Worm (Caenorhabditis elegans) whole organism, late embryonic: ENCODE data around the gene cab-1.

Source experiments
- K02D7.2 ChIP-seq: sonication (generic microtip); optimal IDR thresholded peaks from 2 replicates; lab custom pipeline; 2017; ENCODE audit warnings: mild to moderate bottlenecking, missing genetic modification characterization, missing compliant biosample characterization
- T23F11.4 ChIP-seq: fragments of 200-800 bp; sonication (Bioruptor generic); optimal IDR thresholded peaks from 2 replicates; lab custom pipeline; 2018; ENCODE audit warnings: mild to moderate bottlenecking, missing genetic modification characterization, missing compliant biosample characterization
- Y22D7AL.16 ChIP-seq: sonication (generic microtip); optimal IDR thresholded peaks from 2 replicates; lab custom pipeline; 2016; ENCODE audit warnings: missing genetic modification characterization, missing compliant biosample characterization
- ama-1 ChIP-seq: fragments of 150-350 bp; optimal IDR thresholded peaks from 2 replicates; lab custom pipeline; 2014
- ceh-14 ChIP-seq: sonication (generic microtip); optimal IDR thresholded peaks from 2 replicates; lab custom pipeline; 2016; ENCODE audit warnings: missing genotype, missing genetic modification characterization, missing compliant biosample characterization
- ceh-18 ChIP-seq: sonication (generic microtip); optimal IDR thresholded peaks from 2 replicates; lab custom pipeline; 2016; ENCODE audit warnings: missing genetic modification characterization, missing compliant biosample characterization
- ceh-19 ChIP-seq: fragments of 200-800 bp; sonication (Bioruptor generic); optimal IDR thresholded peaks from 2 replicates; lab custom pipeline; 2018; ENCODE audit warnings: mild to moderate bottlenecking, missing genetic modification characterization, missing compliant biosample characterization
- ceh-22 ChIP-seq: sonication (generic microtip); optimal IDR thresholded peaks from 2 replicates; lab custom pipeline; 2017; ENCODE audit warnings: missing biosample characterization, missing genetic modification characterization
- ceh-24 ChIP-seq: sonication (generic microtip); optimal IDR thresholded peaks from 2 replicates; lab custom pipeline; 2016; ENCODE audit warnings: mild to moderate bottlenecking, missing genetic modification characterization, missing compliant biosample characterization
- ceh-30 ChIP-seq: fragments of 150-350 bp; optimal IDR thresholded peaks from 2 replicates; lab custom pipeline; 2014; ENCODE audit warnings: missing biosample characterization, missing genetic modification characterization
- ceh-34 ChIP-seq: sonication (generic microtip); optimal IDR thresholded peaks from 2 replicates; lab custom pipeline; 2016; ENCODE audit warnings: mild to moderate bottlenecking, missing genetic modification characterization, missing compliant biosample characterization
- ceh-45 ChIP-seq: fragments of 200-800 bp; sonication (Bioruptor generic); IDR thresholded peaks from 2 replicates; pipeline ENCODE4 v1.3.6; 2022; ENCODE audit warnings: missing genetic modification reagents, missing genetic modification characterization, missing compliant biosample characterization
- ceh-6 ChIP-seq: fragments of 200-800 bp; sonication (Bioruptor generic); optimal IDR thresholded peaks from 2 replicates; lab custom pipeline; 2018; ENCODE audit warnings: mild to moderate bottlenecking, missing genetic modification characterization, missing compliant biosample characterization
- ceh-9 ChIP-seq: sonication (generic microtip); optimal IDR thresholded peaks from 2 replicates; lab custom pipeline; 2016; ENCODE audit warnings: mild to moderate bottlenecking, missing genetic modification characterization, inconsistent platforms, missing compliant biosample characterization
- dve-1 ChIP-seq: sonication (generic microtip); optimal IDR thresholded peaks from 2 replicates; lab custom pipeline; 2017; ENCODE audit warnings: antibody characterized with exemption, mild to moderate bottlenecking, missing genetic modification characterization, missing compliant biosample characterization
- fkh-6 ChIP-seq: sonication (generic microtip); optimal IDR thresholded peaks from 2 replicates; lab custom pipeline; 2016; ENCODE audit warnings: missing genetic modification characterization, missing compliant biosample characterization
- hlh-30 ChIP-seq: sonication (generic microtip); optimal IDR thresholded peaks from 2 replicates; lab custom pipeline; 2017; ENCODE audit warnings: antibody characterized with exemption, missing genetic modification characterization, missing compliant biosample characterization; ENCODE audit not compliant: insufficient read depth
- hlh-8 ChIP-seq: sonication (generic microtip); optimal IDR thresholded peaks from 2 replicates; lab custom pipeline; 2016; ENCODE audit warnings: missing genotype, missing genetic modification characterization, missing compliant biosample characterization
- lim-6 ChIP-seq: sonication (generic microtip); optimal IDR thresholded peaks from 2 replicates; lab custom pipeline; 2016; ENCODE audit warnings: missing genetic modification characterization, missing compliant biosample characterization
- mec-3 ChIP-seq: sonication (generic microtip); optimal IDR thresholded peaks from 2 replicates; lab custom pipeline; 2016; ENCODE audit warnings: borderline replicate concordance, missing genetic modification characterization, missing compliant biosample characterization
- odd-2 ChIP-seq: sonication (generic microtip); optimal IDR thresholded peaks from 2 replicates; lab custom pipeline; 2017; ENCODE audit warnings: antibody characterized with exemption, mild to moderate bottlenecking, missing genetic modification characterization, missing compliant biosample characterization
- pax-1 ChIP-seq: fragments of 150-350 bp; optimal IDR thresholded peaks from 2 replicates; lab custom pipeline; 2014; ENCODE audit warnings: missing biosample characterization, missing genetic modification characterization
- pha-2 ChIP-seq: sonication (generic microtip); optimal IDR thresholded peaks from 2 replicates; lab custom pipeline; 2017; ENCODE audit warnings: mild to moderate bottlenecking, missing genetic modification characterization, missing compliant biosample characterization
- ref-2 ChIP-seq: sonication (generic microtip); optimal IDR thresholded peaks from 2 replicates; lab custom pipeline; 2016; ENCODE audit warnings: missing genetic modification characterization, missing compliant biosample characterization
- syd-9 ChIP-seq: sonication (generic microtip); optimal IDR thresholded peaks from 2 replicates; lab custom pipeline; 2016; ENCODE audit warnings: mild to moderate bottlenecking, missing genetic modification characterization, moderate library complexity, missing compliant biosample characterization
- tbx-7 ChIP-seq: sonication (generic microtip); optimal IDR thresholded peaks from 2 replicates; lab custom pipeline; 2016; ENCODE audit warnings: missing genotype, missing genetic modification characterization, missing compliant biosample characterization
- ttx-3 ChIP-seq: sonication (generic microtip); optimal IDR thresholded peaks from 2 replicates; lab custom pipeline; 2016; ENCODE audit warnings: missing genetic modification reagents, missing genetic modification characterization, missing compliant biosample characterization
- unc-42 ChIP-seq: sonication (generic microtip); optimal IDR thresholded peaks from 2 replicates; lab custom pipeline; 2016; ENCODE audit warnings: missing genotype, missing genetic modification characterization, missing compliant biosample characterization
- ztf-16 ChIP-seq: sonication (generic microtip); optimal IDR thresholded peaks from 2 replicates; lab custom pipeline; 2017; ENCODE audit warnings: missing genetic modification characterization, missing compliant biosample characterization

The cab-1 gene

DNA sequence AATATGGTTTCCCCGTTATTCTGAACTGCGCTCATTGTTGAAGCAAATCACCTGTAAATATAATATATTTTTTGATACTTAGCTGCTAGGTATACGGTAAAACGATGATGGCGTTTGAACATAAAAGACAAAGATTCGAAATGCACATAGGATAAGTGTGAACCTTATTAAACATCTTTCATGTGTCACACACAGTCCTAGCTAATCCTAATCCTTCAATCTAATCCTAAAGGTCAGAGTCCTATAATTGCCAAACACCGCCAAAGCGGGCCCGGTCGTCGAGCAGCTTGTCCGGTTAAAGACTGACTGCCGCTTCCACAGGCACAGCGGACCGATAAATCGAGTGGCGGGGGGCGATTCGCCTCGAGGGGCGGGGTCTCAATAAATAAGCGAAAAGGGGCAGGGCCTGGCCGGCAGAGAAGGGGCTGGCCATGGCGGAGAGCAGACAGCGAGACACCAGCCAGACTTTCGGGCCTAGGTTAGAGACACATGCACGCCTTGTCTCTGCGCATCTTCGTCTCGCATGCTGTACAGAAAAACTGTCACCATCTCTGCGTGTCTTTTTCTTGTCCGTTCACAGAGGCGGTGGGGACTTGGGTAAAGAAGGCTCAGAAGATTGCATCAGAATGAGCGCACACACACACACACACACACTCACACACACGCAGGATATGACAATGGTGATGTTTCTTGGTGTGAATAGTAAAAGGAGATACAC is 40.9 kb downstream of the cab-1 start, which contains the start of gene F57G12.1 (continued):
- TF ChIP-seq ztf-16 (tag; lab: Kevin White, UChicago) (no peak), pha-2 (tag; lab: Kevin White, UChicago) (no peak), ttx-3 (tag; lab: Kevin White, UChicago) (peak; percentile 30), ceh-14 (tag; lab: Kevin White, UChicago) (peak; percentile 75), lim-6 (no peak), unc-42 (peak; percentile 65), ama-1 (peak; percentile 78), fkh-6 (tag; lab: Kevin White, UChicago) (peak; percentile 8), T23F11.4 (no peak), odd-2 (peak; percentile 6), tbx-7 (tag; lab: Kevin White, UChicago) (no peak), pax-1 (tag; lab: Kevin White, UChicago) (no peak), ceh-34 (tag; lab: Kevin White, UChicago) (peak; percentile 70), ceh-6 (GFP tag; lab: Kevin White, UChicago) (peak; percentile 49), mec-3 (no peak), hlh-30 (tag; lab: Kevin White, UChicago) (peak; percentile 79)

DNA sequence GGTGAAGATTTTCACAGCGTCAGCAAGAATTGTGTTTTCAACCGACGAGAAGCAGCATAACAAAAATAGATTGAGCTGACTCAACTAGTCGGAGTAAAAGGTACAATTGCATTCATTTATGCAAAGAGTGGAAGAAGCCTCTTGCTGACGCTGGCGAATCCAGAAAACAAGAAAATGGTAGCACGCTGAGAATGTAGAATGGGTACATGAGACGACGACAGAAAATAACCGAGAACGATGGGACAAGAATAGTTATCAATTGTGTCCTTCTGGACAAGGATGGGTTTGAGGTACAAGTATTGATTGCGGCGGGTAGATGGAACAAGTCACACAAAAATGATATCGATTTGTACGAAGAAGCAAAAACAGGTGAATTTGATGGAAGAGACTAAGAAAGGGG is 43.3 kb downstream of the cab-1 start:
- TF ChIP-seq ceh-19 (GFP tag; lab: Kevin White, UChicago) (peak; percentile 4), ama-1 (peak; percentile 61), ztf-16 (tag; lab: Kevin White, UChicago) (no peak)

DNA sequence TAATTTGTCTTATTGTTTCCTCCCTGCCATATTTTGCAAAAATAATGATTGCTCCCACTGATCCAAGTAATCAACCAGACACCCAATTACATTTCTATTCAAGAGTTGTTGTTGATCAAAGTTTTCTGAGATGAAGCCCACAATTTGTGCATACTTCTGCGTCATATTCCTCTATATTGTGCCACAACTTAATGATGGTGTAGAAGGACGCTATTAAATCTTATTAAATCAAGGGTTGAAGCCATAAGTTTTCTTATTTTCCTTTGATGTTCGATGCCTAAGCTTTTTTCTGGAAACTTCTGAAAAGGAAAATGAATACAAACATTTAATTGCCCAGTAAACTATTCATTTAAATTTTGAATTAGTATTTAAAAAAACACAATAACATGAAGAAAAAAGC is 43.9 kb downstream of the cab-1 start:
- TF ChIP-seq ama-1 (peak; percentile 55), dve-1 (tag; lab: Kevin White, UChicago) (no peak)

DNA sequence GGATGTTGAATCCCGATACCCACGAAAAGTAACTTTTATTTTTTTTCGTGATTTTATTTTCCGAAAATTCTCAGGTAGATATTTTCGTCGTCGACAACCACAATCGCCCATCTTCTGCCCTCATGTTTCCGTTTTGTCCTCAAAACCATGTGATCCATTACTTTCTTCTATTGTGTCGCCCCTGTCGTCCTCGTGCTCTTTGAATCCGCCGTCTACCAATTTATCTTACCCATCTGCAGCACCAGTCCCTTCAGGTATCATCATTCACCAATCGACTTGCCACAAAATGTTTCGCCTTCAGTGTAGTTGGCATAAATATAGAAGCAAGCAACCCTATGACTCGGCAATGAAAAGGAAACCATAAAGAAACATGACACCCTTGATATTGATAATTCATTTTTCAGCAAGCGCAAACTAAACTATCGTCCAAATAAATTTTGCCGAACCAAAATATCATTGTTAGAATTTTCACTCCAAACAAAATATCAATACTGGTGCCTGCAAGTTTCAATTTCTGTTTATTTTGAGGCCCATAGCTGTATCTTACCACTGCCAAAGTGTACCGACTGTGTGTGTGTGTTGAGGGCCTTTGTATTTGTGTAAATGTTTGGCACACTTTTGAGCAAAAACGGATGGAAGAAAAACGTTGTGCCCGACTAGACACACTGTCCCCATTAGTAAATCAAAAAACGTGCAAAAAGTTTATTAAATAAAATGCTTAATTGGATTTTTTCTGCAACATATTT is 44.9 kb downstream of the cab-1 start:
- no peak for TF ChIP-seq ref-2 (tag; lab: Kevin White, UChicago)
- TF ChIP-seq hlh-30 (tag; lab: Kevin White, UChicago), result peak; percentile 34

- TF ChIP-seq lim-6 (no peak), ceh-24 (tag; lab: Kevin White, UChicago) (no peak), syd-9 (tag; lab: Kevin White, UChicago) (no peak), mec-3 (no peak), ceh-9 (tag; lab: Kevin White, UChicago) (no peak), pax-1 (tag; lab: Kevin White, UChicago) (no peak), ceh-18 (tag; lab: Kevin White, UChicago) (no peak), ceh-14 (tag; lab: Kevin White, UChicago) (no peak), ceh-45 (GFP tag; lab: Robert Waterston, UW) (no peak), ceh-22 (tag; lab: Kevin White, UChicago) (no peak), hlh-8 (no peak), ceh-30 (tag; lab: Kevin White, UChicago) (no peak), ceh-34 (tag; lab: Kevin White, UChicago) (no peak)
Measured at ce11 chrX:12164943-12165342, 47.8 kb downstream of the cab-1 start.

DNA sequence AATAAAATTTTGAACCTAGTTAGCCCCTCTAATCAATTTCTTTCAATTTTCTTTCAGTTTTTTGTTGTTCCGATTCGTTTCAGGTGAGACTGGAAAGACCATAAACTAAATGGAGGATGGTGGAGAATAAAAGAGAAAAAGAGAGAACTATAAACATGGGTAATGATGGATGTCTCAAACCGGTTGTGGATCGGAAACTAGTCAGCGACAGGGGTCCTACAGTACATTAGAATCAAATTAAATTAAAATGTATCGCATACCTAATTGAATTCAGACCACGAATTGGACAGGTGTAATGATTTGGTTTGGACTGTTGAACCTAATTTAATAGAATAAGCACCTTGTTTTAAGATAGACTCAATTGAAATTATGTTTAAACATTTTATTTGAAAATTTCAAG is 48.7 kb downstream of the cab-1 start:
- TF ChIP-seq K02D7.2 (tag; lab: Kevin White, UChicago), result no peak
- TF ChIP-seq Y22D7AL.16 (tag; lab: Kevin White, UChicago), result no peak
